Fruit fly (Drosophila melanogaster): ENCODE data around the gene CG15169.

The CG15169 gene

dm6 chr2L:19021278-19022220 lies 30.7 kb downstream of the CG15169 start (continued):
- TF ChIP-seq MESR4 (GFP tag; optimal IDR thresholded peaks at IDR 0.05) (peak; percentile 16), crol (GFP tag; IDR thresholded peaks at IDR 0.05) (peak; percentile 91), Dad (GFP tag; optimal IDR thresholded peaks at IDR 0.05) (no peak), kay (GFP tag; optimal IDR thresholded peaks at IDR 0.05) (peak; percentile 6), CG9932 (GFP tag; IDR thresholded peaks at IDR 0.05) (peak; percentile 62), HLHmδ (GFP tag; optimal IDR thresholded peaks at IDR 0.05) (no peak), unpg (GFP tag; optimal IDR thresholded peaks at IDR 0.05) (peak; percentile 78), lov (optimal IDR thresholded peaks at IDR 0.05) (no peak), lov (GFP tag; IDR thresholded peaks at IDR 0.05) (no peak), CTCF (GFP tag; optimal IDR thresholded peaks at IDR 0.05) (no peak), CG18262 (tag; optimal IDR thresholded peaks at IDR 0.05) (peak; percentile 82), stwl (tag; optimal IDR thresholded peaks at IDR 0.05) (no peak), ATbp (GFP tag; optimal IDR thresholded peaks at IDR 0.05) (peak; percentile 82), sna (GFP tag; IDR thresholded peaks at IDR 0.05; ENCODE audit: partially characterized antibody) (no peak), CG1832 (GFP tag; optimal IDR thresholded peaks at IDR 0.05) (no peak), bcd (GFP tag; optimal IDR thresholded peaks at IDR 0.05) (peak; percentile 70), HHEX (GFP tag; optimal IDR thresholded peaks at IDR 0.05) (peak; percentile 71), slou (GFP tag; optimal IDR thresholded peaks at IDR 0.05) (peak; percentile 27), sisA (GFP tag; IDR thresholded peaks at IDR 0.05) (peak; percentile 49), fd3F (GFP tag; optimal IDR thresholded peaks at IDR 0.05) (peak; percentile 80), CG15479 (GFP tag; optimal IDR thresholded peaks at IDR 0.05) (no peak), CG2202 (tag; optimal IDR thresholded peaks at IDR 0.05) (peak; percentile 66), CG8478 (optimal IDR thresholded peaks at IDR 0.05) (no peak), dpn (GFP tag; optimal IDR thresholded peaks at IDR 0.05) (peak; percentile 4 to 72), CG13775 (GFP tag; optimal IDR thresholded peaks at IDR 0.05) (peak; percentile 68), usp (GFP tag; optimal IDR thresholded peaks at IDR 0.05) (no peak), zf30C (GFP tag; optimal IDR thresholded peaks at IDR 0.05) (no peak), ssp (GFP tag; IDR thresholded peaks at IDR 0.05) (peak; percentile 51), Dref (GFP tag; IDR thresholded peaks at IDR 0.05) (no peak), cwo (GFP tag; optimal IDR thresholded peaks at IDR 0.05) (peak; percentile 82), sc (optimal IDR thresholded peaks at IDR 0.05) (no peak), sc (GFP tag; optimal IDR thresholded peaks at IDR 0.05) (peak; percentile 80), CG33557 (GFP tag; optimal IDR thresholded peaks at IDR 0.05) (peak; percentile 37), z (GFP tag; IDR thresholded peaks at IDR 0.05) (no peak), sens-2 (GFP tag; IDR thresholded peaks at IDR 0.05) (peak; percentile 22; the same call in 1 of the 2 replicates), oc (tag; optimal IDR thresholded peaks at IDR 0.05) (peak; percentile 52), Mes4 (GFP tag; optimal IDR thresholded peaks at IDR 0.05) (peak; percentile 31), Hr3 (GFP tag; optimal IDR thresholded peaks at IDR 0.05) (peak; percentile 68), CG3407 (GFP tag; optimal IDR thresholded peaks at IDR 0.05) (peak; percentile 58), CG13624 (GFP tag; optimal IDR thresholded peaks at IDR 0.05) (peak; percentile 4), CG18011 (GFP tag; optimal IDR thresholded peaks at IDR 0.05) (peak; percentile 50), CG34376 (GFP tag; optimal IDR thresholded peaks at IDR 0.05) (peak; percentile 80), CG18476 (GFP tag; optimal IDR thresholded peaks at IDR 0.05) (peak; percentile 39), E2f1 (GFP tag; IDR thresholded peaks at IDR 0.05) (peak; percentile 44; the same call in 1 of the 2 replicates), jumu (GFP tag; optimal IDR thresholded peaks at IDR 0.05) (peak; percentile 37), Atf3 (GFP tag; optimal IDR thresholded peaks at IDR 0.05) (no peak), CG16815 (GFP tag; optimal IDR thresholded peaks at IDR 0.05) (peak; percentile 51), CG15601 (tag; optimal IDR thresholded peaks at IDR 0.05) (peak; percentile 84), nmo (GFP tag; optimal IDR thresholded peaks at IDR 0.05) (peak; percentile 87), CG1603 (tag; optimal IDR thresholded peaks at IDR 0.05) (peak; percentile 53)

Data from whole organism, embryonic.